Worm (Caenorhabditis elegans) whole organism, L3 larva: ENCODE results near the gene chil-13.
A peak's percentile ranks its signal among the peaks of the same experiment; 100 is the strongest.

ENCODE experiments used
- R02D3.7 ChIP-seq: fragments of 150-350 bp; optimal IDR thresholded peaks from 2 replicates; lab custom pipeline; 2014; ENCODE audit warnings: missing biosample characterization, missing genetic modification characterization
- ZK546.5 ChIP-seq: sonication (generic microtip); optimal IDR thresholded peaks from 2 replicates; lab custom pipeline; 2017; ENCODE audit warnings: missing biosample characterization, missing genetic modification characterization
- ama-1 ChIP-seq: fragments of 150-350 bp; optimal IDR thresholded peaks from 2 replicates; lab custom pipeline; 2018
- ceh-16 ChIP-seq: sonication (generic microtip); optimal IDR thresholded peaks from 2 replicates; lab custom pipeline; 2017; ENCODE audit warnings: missing biosample characterization, missing genetic modification characterization
- ceh-28 ChIP-seq: fragments of 150-350 bp; optimal IDR thresholded peaks from 2 replicates; lab custom pipeline; 2014; ENCODE audit warnings: missing biosample characterization, missing genetic modification reagents, missing genetic modification characterization
- daf-12 ChIP-seq: fragments of 150-350 bp; optimal IDR thresholded peaks from 2 replicates; lab custom pipeline; 2014; ENCODE audit warnings: missing biosample characterization, missing genetic modification reagents, missing genetic modification characterization
- egl-27 ChIP-seq: sonication (generic microtip); optimal IDR thresholded peaks from 4 replicates; lab custom pipeline; 2017; ENCODE audit warnings: missing biosample characterization, missing genetic modification reagents, missing genetic modification characterization
- egl-5 ChIP-seq: fragments of 150-350 bp; optimal IDR thresholded peaks from 2 replicates; lab custom pipeline; 2017; ENCODE audit warnings: missing biosample characterization, missing genetic modification reagents, missing genetic modification characterization, inconsistent platforms
- elt-1 ChIP-seq: fragments of 150-350 bp; optimal IDR thresholded peaks from 2 replicates; lab custom pipeline; 2014; ENCODE audit warnings: missing biosample characterization, missing genetic modification characterization
- elt-2 ChIP-seq: sonication (generic microtip); optimal IDR thresholded peaks from 2 replicates; lab custom pipeline; 2016; ENCODE audit warnings: missing genetic modification reagents, mild to moderate bottlenecking, missing genetic modification characterization, missing compliant biosample characterization
- elt-3 ChIP-seq, 3 experiments: fragments of 150-350 bp in 1 of 3; sonication (generic microtip) in 2 of 3; optimal IDR thresholded peaks; 2 replicates in 2 of 3; 4 replicates in 1 of 3; lab custom pipeline; 2014 to 2017; ENCODE audit warnings: missing biosample characterization in 3 of 3, missing genetic modification characterization in 3 of 3
- fkh-10 ChIP-seq: sonication (generic microtip); optimal IDR thresholded peaks from 2 replicates; lab custom pipeline; 2017; ENCODE audit warnings: missing biosample characterization, missing genetic modification reagents, missing genetic modification characterization
- fkh-2 ChIP-seq: fragments of 150-350 bp; optimal IDR thresholded peaks from 2 replicates; lab custom pipeline; 2014; ENCODE audit warnings: missing biosample characterization, missing genetic modification reagents, missing genetic modification characterization
- fos-1 ChIP-seq: fragments of 150-350 bp; optimal IDR thresholded peaks from 2 replicates; lab custom pipeline; 2014; ENCODE audit warnings: missing biosample characterization, missing genetic modification characterization
- hmg-11 ChIP-seq: sonication (generic microtip); optimal IDR thresholded peaks from 2 replicates; lab custom pipeline; 2016; ENCODE audit warnings: missing genetic modification characterization, missing compliant biosample characterization
- jun-1 ChIP-seq: fragments of 150-350 bp; optimal IDR thresholded peaks from 2 replicates; lab custom pipeline; 2014; ENCODE audit warnings: missing biosample characterization, missing genetic modification reagents, missing genetic modification characterization
- lin-15B ChIP-seq: fragments of 150-350 bp; optimal IDR thresholded peaks from 2 replicates; lab custom pipeline; 2014; ENCODE audit warnings: missing biosample characterization, missing genetic modification characterization
- lin-39 ChIP-seq: fragments of 150-350 bp; optimal IDR thresholded peaks from 2 replicates; lab custom pipeline; 2018; ENCODE audit warnings: missing biosample characterization, missing genetic modification reagents, missing genetic modification characterization
- lsy-12 ChIP-seq: sonication (generic microtip); optimal IDR thresholded peaks from 2 replicates; lab custom pipeline; 2016; ENCODE audit warnings: mild to moderate bottlenecking, missing genetic modification characterization, missing compliant biosample characterization
- mml-1 ChIP-seq: fragments of 150-350 bp; sonication (generic microtip); optimal IDR thresholded peaks from 3 replicates; lab custom pipeline; 2014; ENCODE audit warnings: missing biosample characterization, missing genetic modification characterization
- nfya-1 ChIP-seq: sonication (generic microtip); optimal IDR thresholded peaks from 2 replicates; lab custom pipeline; 2017; ENCODE audit warnings: missing genetic modification characterization, mild to moderate bottlenecking, missing compliant biosample characterization, antibody characterized with exemption, moderate library complexity; ENCODE audit not compliant: insufficient read depth
- nhr-23 ChIP-seq: fragments of 150-350 bp; optimal IDR thresholded peaks from 2 replicates; lab custom pipeline; 2014; ENCODE audit warnings: missing biosample characterization, missing genetic modification reagents, missing genetic modification characterization
- nhr-237 ChIP-seq: fragments of 150-350 bp; optimal IDR thresholded peaks from 2 replicates; lab custom pipeline; 2014; ENCODE audit warnings: missing biosample characterization, missing genetic modification characterization
- nhr-43 ChIP-seq: sonication (generic microtip); optimal IDR thresholded peaks from 2 replicates; lab custom pipeline; 2016; ENCODE audit warnings: mild to moderate bottlenecking, missing genetic modification characterization, missing compliant biosample characterization; ENCODE audit not compliant: poor library complexity, severe bottlenecking
- nhr-76 ChIP-seq: fragments of 150-350 bp; sonication (generic microtip); optimal IDR thresholded peaks from 5 replicates; lab custom pipeline; 2014; ENCODE audit warnings: missing biosample characterization, missing genetic modification characterization
- nhr-77 ChIP-seq: fragments of 150-350 bp; optimal IDR thresholded peaks from 2 replicates; lab custom pipeline; 2014; ENCODE audit warnings: missing biosample characterization, missing genetic modification characterization
- pha-4 ChIP-seq: fragments of 150-350 bp; optimal IDR thresholded peaks from 2 replicates; lab custom pipeline; 2014; ENCODE audit warnings: missing biosample characterization, missing genetic modification reagents, missing genetic modification characterization
- pqm-1 ChIP-seq: fragments of 150-350 bp; optimal IDR thresholded peaks from 2 replicates; lab custom pipeline; 2017; ENCODE audit warnings: missing biosample characterization, missing genetic modification characterization, inconsistent platforms
- snpc-4 ChIP-seq: fragments of 150-350 bp; optimal IDR thresholded peaks from 2 replicates; lab custom pipeline; 2014; ENCODE audit warnings: missing biosample characterization, missing genetic modification characterization
- tbx-2 ChIP-seq: sonication (generic microtip); optimal IDR thresholded peaks from 2 replicates; lab custom pipeline; 2016; ENCODE audit warnings: mild to moderate bottlenecking, missing genetic modification characterization, missing compliant biosample characterization
- unc-39 ChIP-seq: sonication (generic microtip); optimal IDR thresholded peaks from 4 replicates; lab custom pipeline; 2017; ENCODE audit warnings: missing biosample characterization, missing genetic modification characterization
- zag-1 ChIP-seq: fragments of 150-350 bp; optimal IDR thresholded peaks from 2 replicates; lab custom pipeline; 2014; ENCODE audit warnings: missing biosample characterization, missing genetic modification characterization

The chil-13 gene

ce11 chrII:9481427-9481826, 43.3 kb upstream of the chil-13 start:
- TF ChIP-seq pha-4 (tag; lab: Kevin White, UChicago) (peak; percentile 73), snpc-4 (tag; lab: Kevin White, UChicago) (no peak), fkh-2 (tag; lab: Kevin White, UChicago) (no peak)

- TF ChIP-seq nhr-237 (tag; lab: Kevin White, UChicago) (no peak), R02D3.7 (tag; lab: Kevin White, UChicago) (no peak)
Observed at ce11 chrII:9480006-9480405, 41.9 kb upstream of the chil-13 start, which contains the start of gene T19H5.7. Gene T19H5.7 (minus strand): TSS chrII:9480106.

ce11 chrII:9477567-9477966, 39.4 kb upstream of the chil-13 start, which contains the start of gene chil-27:
Gene chil-27 (plus strand): TSS chrII:9477867.
- TF ChIP-seq nhr-23: no peak
- TF ChIP-seq nhr-77 (tag; lab: Kevin White, UChicago): no peak
- no peak for TF ChIP-seq lin-39 (tag; lab: Kevin White, UChicago)
- TF ChIP-seq mml-1 (tag; lab: Kevin White, UChicago): no peak
- TF ChIP-seq egl-5 (tag; lab: Kevin White, UChicago): no peak
- TF ChIP-seq unc-39 (tag; lab: Kevin White, UChicago): no peak
- no peak for TF ChIP-seq hmg-11 (tag; lab: Kevin White, UChicago)
- TF ChIP-seq ZK546.5 (tag; lab: Kevin White, UChicago): no peak
- no peak for TF ChIP-seq fos-1 (tag; lab: Kevin White, UChicago)
- TF ChIP-seq, all 47 proteins: peak for 0

- no peak for TF ChIP-seq pqm-1 (tag; lab: Kevin White, UChicago)
- no peak for TF ChIP-seq nhr-237 (tag; lab: Kevin White, UChicago)
- TF ChIP-seq ceh-28: no peak
- no peak for TF ChIP-seq egl-27
Observed at ce11 chrII:9474367-9475105, 36.4 kb upstream of the chil-13 start, which contains the start of the genes chil-25 and chil-26. Gene chil-25 (minus strand): TSS chrII:9474467. Gene chil-26 (plus strand): TSS chrII:9475055.

ce11 chrII:9470027-9470426, 31.9 kb upstream of the chil-13 start, which contains the start of gene T19H5.6:
Gene T19H5.6 (minus strand): TSS chrII:9470221.
- TF ChIP-seq hmg-11 (tag; lab: Kevin White, UChicago) (no peak), elt-2 (peak; percentile 71), pqm-1 (tag; lab: Kevin White, UChicago) (peak; percentile 52), zag-1 (tag; lab: Kevin White, UChicago) (no peak), unc-39 (tag; lab: Kevin White, UChicago) (no peak), nhr-76 (no peak), ceh-16 (no peak), lin-15B (tag; lab: Kevin White, UChicago) (no peak), nhr-43 (tag; lab: Kevin White, UChicago) (no peak), fkh-2 (tag; lab: Kevin White, UChicago) (no peak), daf-12 (tag; lab: Kevin White, UChicago) (no peak), ama-1 (lab: Kevin White, UChicago) (no peak)

- peak; percentile 49 for TF ChIP-seq pha-4 (tag; lab: Kevin White, UChicago)
- TF ChIP-seq fkh-10 (GFP tag; lab: Kevin White, UChicago): no peak
- no peak for TF ChIP-seq snpc-4 (tag; lab: Kevin White, UChicago)
- TF ChIP-seq elt-2: peak; percentile 96
- peak; percentile 97 for TF ChIP-seq pqm-1 (tag; lab: Kevin White, UChicago)
- TF ChIP-seq jun-1 (tag; lab: Kevin White, UChicago): peak; percentile 82
- no peak for TF ChIP-seq egl-5 (tag; lab: Kevin White, UChicago)
Observed at ce11 chrII:9468414-9468813, 30.3 kb upstream of the chil-13 start, which contains the start of gene chil-23. Gene chil-23 (minus strand): TSS chrII:9468611.

ce11 chrII:9466095-9466494, 28.0 kb upstream of the chil-13 start, which contains the start of gene chil-22:
Gene chil-22 (minus strand): TSS chrII:9466195.
- TF ChIP-seq lsy-12 (no peak), ceh-16 (no peak), elt-3 (tag; optimal IDR thresholded peaks at IDR 0.05; lab: Kevin White, UChicago) (no peak), elt-2 (no peak), R02D3.7 (tag; lab: Kevin White, UChicago) (no peak), snpc-4 (tag; lab: Kevin White, UChicago) (no peak), tbx-2 (tag; lab: Kevin White, UChicago) (no peak), elt-1 (tag; lab: Kevin White, UChicago) (no peak), nfya-1 (tag; lab: Kevin White, UChicago) (no peak), pqm-1 (tag; lab: Kevin White, UChicago) (no peak), ceh-28 (no peak), nhr-43 (tag; lab: Kevin White, UChicago) (no peak), pha-4 (tag; lab: Kevin White, UChicago) (no peak)
